Worm (Caenorhabditis elegans): ENCODE measurements around the gene dop-1.

DNA sequence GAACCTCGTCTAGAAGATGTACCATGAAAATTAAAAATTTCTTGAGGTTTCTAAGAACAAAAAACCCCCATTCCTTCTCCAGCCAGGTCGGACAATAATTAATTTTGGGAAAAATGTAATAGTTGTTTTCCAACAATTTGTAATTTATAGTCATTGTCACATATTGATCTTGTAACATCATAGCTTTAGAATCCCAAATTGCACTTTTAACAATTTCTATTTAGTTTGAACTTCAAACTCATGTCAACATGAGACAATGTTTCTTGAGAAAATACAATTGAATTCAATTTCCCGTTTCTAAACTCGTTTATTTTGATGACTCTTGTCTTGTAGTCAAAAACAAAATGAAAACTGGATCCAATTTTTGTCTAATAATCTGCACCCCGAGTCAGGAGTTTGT is 18.4 kb downstream of the dop-1 start:
- no peak for TF ChIP-seq ztf-11 (tag; optimal IDR thresholded peaks at IDR 0.05)
- no peak for TF ChIP-seq ceh-83 (GFP tag; optimal IDR thresholded peaks at IDR 0.05)
- TF ChIP-seq nhr-76 (tag; optimal IDR thresholded peaks at IDR 0.05), result no peak
- no peak for TF ChIP-seq elt-3 (tag; optimal IDR thresholded peaks at IDR 0.05)
- TF ChIP-seq nhr-28 (tag; optimal IDR thresholded peaks at IDR 0.05), result no peak
- TF ChIP-seq nhr-12 (tag; optimal IDR thresholded peaks at IDR 0.05), result no peak
- no peak for TF ChIP-seq ceh-39 (tag; optimal IDR thresholded peaks at IDR 0.05)
- no peak for TF ChIP-seq sptf-1 (tag; optimal IDR thresholded peaks at IDR 0.05)
- TF ChIP-seq blmp-1 (tag; optimal IDR thresholded peaks at IDR 0.05), result no peak
